Fruit fly (Drosophila melanogaster): Measurements from ENCODE around the gene Eig71Ee.

The Eig71Ee gene

DNA sequence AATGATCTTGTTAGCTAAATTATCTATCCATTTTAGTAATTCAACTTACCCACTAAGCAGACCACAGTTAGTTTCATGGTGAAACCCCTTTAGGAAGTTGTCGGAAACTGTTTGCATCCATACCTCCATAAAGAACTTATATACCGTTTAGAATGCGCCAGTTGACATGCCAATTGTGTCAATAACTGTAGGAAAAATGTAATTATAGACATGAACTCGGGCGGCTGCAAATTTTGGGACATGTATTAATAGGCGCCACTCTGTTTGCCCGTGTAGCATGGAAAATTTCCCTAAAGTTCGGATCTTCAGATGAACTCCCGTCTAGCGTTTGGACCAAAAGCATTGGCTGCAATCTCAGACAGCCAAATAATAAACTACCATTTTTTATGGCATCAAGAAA is at the start of gene Eig71Ee:
Gene Eig71Ee, minus strand, starts transcription at position 101 of the 400 bp plus-strand sequence.
- TF ChIP-seq tj (GFP tag; optimal IDR thresholded peaks at IDR 0.05), result no peak
- TF ChIP-seq Hr96 (GFP tag; optimal IDR thresholded peaks at IDR 0.05), result no peak
- no peak for TF ChIP-seq CG14711 (tag; optimal IDR thresholded peaks at IDR 0.05)
- TF ChIP-seq cic (GFP tag; optimal IDR thresholded peaks at IDR 0.05), result no peak
- TF ChIP-seq CG7101 (tag; optimal IDR thresholded peaks at IDR 0.05), result no peak
- no peak for TF ChIP-seq kay (GFP tag; ENCODE audit: borderline replicate concordance)
- TF ChIP-seq CG1620 (GFP tag; optimal IDR thresholded peaks at IDR 0.05), result no peak
- TF ChIP-seq cnc (optimal IDR thresholded peaks at IDR 0.05), result no peak
- TF ChIP-seq CG7045 (GFP tag; optimal IDR thresholded peaks at IDR 0.05), result no peak
- TF ChIP-seq toe (GFP tag; optimal IDR thresholded peaks at IDR 0.05), result no peak
- no peak for TF ChIP-seq CG11617 (GFP tag; optimal IDR thresholded peaks at IDR 0.05)
- no peak for TF ChIP-seq ovo (GFP tag; optimal IDR thresholded peaks at IDR 0.05)
- TF ChIP-seq Crg-1 (GFP tag; optimal IDR thresholded peaks at IDR 0.05), result no peak
- no peak for TF ChIP-seq CG12768 (GFP tag; optimal IDR thresholded peaks at IDR 0.05)
- no peak for TF ChIP-seq CG5204 (GFP tag; optimal IDR thresholded peaks at IDR 0.05)
- TF ChIP-seq CG33017 (tag; optimal IDR thresholded peaks at IDR 0.05), result no peak
- no peak for TF ChIP-seq Mnt (GFP tag; optimal IDR thresholded peaks at IDR 0.05)
- no peak for TF ChIP-seq Clk (GFP tag; optimal IDR thresholded peaks at IDR 0.05)

DNA sequence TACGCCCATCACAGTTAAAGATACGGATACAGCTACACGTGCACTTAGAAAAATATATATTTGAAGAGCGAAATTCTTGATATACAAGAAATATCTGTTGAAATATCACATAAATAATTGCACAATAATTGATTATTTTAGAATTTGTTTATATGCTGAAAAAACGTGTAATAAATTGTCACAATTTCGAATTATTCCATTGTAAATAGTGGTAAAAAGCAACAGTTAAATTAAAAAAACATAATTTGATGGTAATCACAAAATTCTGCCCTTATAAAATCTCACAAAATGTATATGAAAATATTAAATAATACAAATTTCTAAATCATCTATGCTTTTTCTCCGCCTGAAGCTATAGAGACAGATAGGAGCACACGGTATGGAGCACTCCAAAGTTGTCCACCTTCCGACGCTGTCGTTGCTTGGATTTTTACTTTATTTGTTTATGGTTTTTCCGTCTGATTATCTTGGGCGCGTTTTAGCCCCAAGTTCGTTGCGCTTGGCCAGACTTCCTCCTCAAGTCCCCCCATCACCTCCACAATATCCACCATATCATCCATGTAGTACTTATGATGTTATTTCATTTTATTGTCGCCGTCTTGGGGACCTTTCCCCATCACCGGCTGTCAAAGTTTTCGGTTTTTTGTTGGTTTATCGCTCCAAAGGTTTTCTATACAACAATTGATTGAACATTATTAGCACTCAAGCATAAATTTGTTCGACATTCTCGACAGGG is 48.6 kb upstream of the Eig71Ee start:
- TF ChIP-seq kay (GFP tag; ENCODE audit: borderline replicate concordance) (no peak), Crg-1 (GFP tag; optimal IDR thresholded peaks at IDR 0.05) (no peak), cic (GFP tag; optimal IDR thresholded peaks at IDR 0.05) (no peak), ovo (GFP tag; optimal IDR thresholded peaks at IDR 0.05) (no peak), cnc (optimal IDR thresholded peaks at IDR 0.05) (no peak), Mnt (GFP tag; optimal IDR thresholded peaks at IDR 0.05) (no peak), tj (GFP tag; optimal IDR thresholded peaks at IDR 0.05) (no peak), CG1620 (GFP tag; optimal IDR thresholded peaks at IDR 0.05) (no peak), CG11617 (GFP tag; optimal IDR thresholded peaks at IDR 0.05) (no peak), Clk (GFP tag; optimal IDR thresholded peaks at IDR 0.05) (no peak), CG7101 (tag; optimal IDR thresholded peaks at IDR 0.05) (no peak), CG14711 (tag; optimal IDR thresholded peaks at IDR 0.05) (no peak), CG5204 (GFP tag; optimal IDR thresholded peaks at IDR 0.05) (no peak), toe (GFP tag; optimal IDR thresholded peaks at IDR 0.05) (no peak), pad (GFP tag; optimal IDR thresholded peaks at IDR 0.05) (no peak), Hr96 (GFP tag; optimal IDR thresholded peaks at IDR 0.05) (no peak), CG33017 (tag; optimal IDR thresholded peaks at IDR 0.05) (no peak), CG7045 (GFP tag; optimal IDR thresholded peaks at IDR 0.05) (no peak), CG12768 (GFP tag; optimal IDR thresholded peaks at IDR 0.05) (no peak), bab1 (GFP tag; optimal IDR thresholded peaks at IDR 0.05) (no peak)

dm6 chr3L:15703330-15704119 is 47.7 kb upstream of the Eig71Ee start:
- no peak for TF ChIP-seq CG7101 (tag; optimal IDR thresholded peaks at IDR 0.05)
- TF ChIP-seq pad (GFP tag; optimal IDR thresholded peaks at IDR 0.05), result no peak
- TF ChIP-seq ovo (GFP tag; optimal IDR thresholded peaks at IDR 0.05), result no peak
- no peak for TF ChIP-seq bab1 (GFP tag; optimal IDR thresholded peaks at IDR 0.05)
- TF ChIP-seq Crg-1 (GFP tag; optimal IDR thresholded peaks at IDR 0.05), result no peak
- TF ChIP-seq CG12768 (GFP tag; optimal IDR thresholded peaks at IDR 0.05), result no peak
- TF ChIP-seq CG7045 (GFP tag; optimal IDR thresholded peaks at IDR 0.05), result no peak
- no peak for TF ChIP-seq CG11617 (GFP tag; optimal IDR thresholded peaks at IDR 0.05)
- no peak for TF ChIP-seq Clk (GFP tag; optimal IDR thresholded peaks at IDR 0.05)
- no peak for TF ChIP-seq tj (GFP tag; optimal IDR thresholded peaks at IDR 0.05)
- TF ChIP-seq kay (GFP tag; ENCODE audit: borderline replicate concordance), result no peak
- no peak for TF ChIP-seq Mnt (GFP tag; optimal IDR thresholded peaks at IDR 0.05)
- no peak for TF ChIP-seq cic (GFP tag; optimal IDR thresholded peaks at IDR 0.05)
- TF ChIP-seq CG33017 (tag; optimal IDR thresholded peaks at IDR 0.05), result no peak
- no peak for TF ChIP-seq CG5204 (GFP tag; optimal IDR thresholded peaks at IDR 0.05)

DNA sequence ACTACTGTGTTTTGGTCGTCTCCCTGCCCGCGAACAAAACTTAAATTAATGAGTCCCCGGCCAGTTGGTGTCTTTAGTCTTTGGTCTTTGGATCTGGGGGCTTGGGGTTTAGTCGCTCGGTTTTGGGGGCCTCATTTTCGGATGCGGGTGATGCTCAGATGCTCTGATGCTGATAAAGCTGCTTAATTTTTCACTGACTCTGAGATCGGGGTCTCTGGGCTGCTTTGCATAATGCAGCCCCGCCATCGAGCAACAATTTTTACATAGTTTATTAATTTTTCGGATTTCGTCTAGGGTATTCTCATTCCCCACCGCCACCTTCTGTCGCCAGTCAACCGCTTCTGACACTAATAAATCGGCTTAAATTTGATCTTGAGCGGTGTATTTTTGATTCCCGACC is 46.4 kb upstream of the Eig71Ee start:
- TF ChIP-seq kay (GFP tag; ENCODE audit: borderline replicate concordance) (no peak), pad (GFP tag; optimal IDR thresholded peaks at IDR 0.05) (no peak), CG11617 (GFP tag; optimal IDR thresholded peaks at IDR 0.05) (no peak), CG7045 (GFP tag; optimal IDR thresholded peaks at IDR 0.05) (no peak), ovo (GFP tag; optimal IDR thresholded peaks at IDR 0.05) (no peak), CG5204 (GFP tag; optimal IDR thresholded peaks at IDR 0.05) (no peak), tj (GFP tag; optimal IDR thresholded peaks at IDR 0.05) (no peak), cic (GFP tag; optimal IDR thresholded peaks at IDR 0.05) (no peak), CG14711 (tag; optimal IDR thresholded peaks at IDR 0.05) (no peak), Clk (GFP tag; optimal IDR thresholded peaks at IDR 0.05) (no peak), Mnt (GFP tag; optimal IDR thresholded peaks at IDR 0.05) (no peak), Hr96 (GFP tag; optimal IDR thresholded peaks at IDR 0.05) (no peak)

dm6 chr3L:15700338-15700966 is 44.6 kb upstream of the Eig71Ee start:
- TF ChIP-seq CG11617 (GFP tag; optimal IDR thresholded peaks at IDR 0.05) (no peak), CG5204 (GFP tag; optimal IDR thresholded peaks at IDR 0.05) (no peak), CG7045 (GFP tag; optimal IDR thresholded peaks at IDR 0.05) (no peak), cic (GFP tag; optimal IDR thresholded peaks at IDR 0.05) (no peak), Mnt (GFP tag; optimal IDR thresholded peaks at IDR 0.05) (no peak), CG1620 (GFP tag; optimal IDR thresholded peaks at IDR 0.05) (no peak), Hr96 (GFP tag; optimal IDR thresholded peaks at IDR 0.05) (no peak), bab1 (GFP tag; optimal IDR thresholded peaks at IDR 0.05) (no peak), toe (GFP tag; optimal IDR thresholded peaks at IDR 0.05) (no peak), Crg-1 (GFP tag; optimal IDR thresholded peaks at IDR 0.05) (no peak)
